Fruit fly (Drosophila melanogaster) whole organism, embryonic: ENCODE measurements around the gene Tctp.

Experiments
- Ada2b ChIP-seq: fragments of 200-800 bp; sonication (Bioruptor generic); IDR thresholded peaks from 2 replicates; pipeline ENCODE4 v1.3.6; 2022; ENCODE audit warnings: missing biosample characterization, missing genetic modification characterization
- Atf3 ChIP-seq: fragments of 200-800 bp; sonication (Bioruptor generic); optimal IDR thresholded peaks from 3 replicates; lab custom pipeline; 2016; ENCODE audit warnings: missing biosample characterization, missing genetic modification characterization
- B-H2 ChIP-seq: fragments of 200-800 bp; sonication (Bioruptor generic); optimal IDR thresholded peaks from 2 replicates; lab custom pipeline; 2018; ENCODE audit warnings: missing biosample characterization, mild to moderate bottlenecking, missing genetic modification characterization
- Bgb ChIP-seq: fragments of 200-800 bp; sonication (Bioruptor generic); IDR thresholded peaks from 2 replicates; pipeline ENCODE4 v1.3.6; 2022; ENCODE audit warnings: missing biosample characterization, missing genetic modification characterization; ENCODE audit not compliant: partially characterized antibody
- CG10267 ChIP-seq: fragments of 200-800 bp; sonication (Bioruptor generic); optimal IDR thresholded peaks from 2 replicates; lab custom pipeline; 2018; ENCODE audit warnings: missing biosample characterization, mild to moderate bottlenecking, missing genetic modification characterization, moderate library complexity
- CG10565 ChIP-seq: fragments of 200-800 bp; sonication (Bioruptor generic); optimal IDR thresholded peaks from 3 replicates; lab custom pipeline; 2016; ENCODE audit warnings: missing biosample characterization, mild to moderate bottlenecking, missing genetic modification characterization
- CG13123 ChIP-seq: fragments of 200-800 bp; sonication (Bioruptor generic); optimal IDR thresholded peaks from 2 replicates; lab custom pipeline; 2016; ENCODE audit warnings: missing biosample characterization, missing genetic modification characterization
- CG13287 ChIP-seq: fragments of 200-800 bp; sonication (Bioruptor generic); IDR thresholded peaks from 2 replicates; pipeline ENCODE4 v1.3.6; 2022; ENCODE audit warnings: missing biosample characterization, missing genetic modification characterization; ENCODE audit not compliant: partially characterized antibody
- CG14014 ChIP-seq: fragments of 200-800 bp; sonication (Bioruptor generic); IDR thresholded peaks from 2 replicates; pipeline ENCODE4 v1.3.6; 2022; ENCODE audit warnings: missing biosample characterization, missing genetic modification characterization
- CG15011 ChIP-seq: fragments of 200-800 bp; sonication (Bioruptor generic); optimal IDR thresholded peaks from 3 replicates; lab custom pipeline; 2018; ENCODE audit warnings: missing biosample characterization, mild to moderate bottlenecking, missing genetic modification characterization
- CG16813 ChIP-seq: fragments of 200-800 bp; sonication (Bioruptor generic); IDR thresholded peaks from 3 replicates; pipeline ENCODE4 v1.3.6; 2022; ENCODE audit warnings: missing biosample characterization, missing genetic modification characterization; ENCODE audit not compliant: partially characterized antibody
- CG17912 ChIP-seq: fragments of 200-800 bp; sonication (Bioruptor generic); optimal IDR thresholded peaks from 2 replicates; lab custom pipeline; 2018; ENCODE audit warnings: missing biosample characterization, mild to moderate bottlenecking, missing genetic modification characterization
- CG2120 ChIP-seq: fragments of 200-800 bp; sonication (Bioruptor generic); optimal IDR thresholded peaks from 3 replicates; lab custom pipeline; 2016; ENCODE audit warnings: missing biosample characterization, missing genetic modification characterization
- CG2199 ChIP-seq: fragments of 200-800 bp; sonication (Bioruptor generic); IDR thresholded peaks from 3 replicates; pipeline ENCODE4 v1.3.6; 2022; ENCODE audit warnings: missing biosample characterization, missing genetic modification characterization
- CG30431 ChIP-seq: fragments of 200-800 bp; sonication (Bioruptor generic); optimal IDR thresholded peaks from 2 replicates; lab custom pipeline; 2017; ENCODE audit warnings: missing biosample characterization, missing genetic modification characterization
- CG31441 ChIP-seq: fragments of 200-800 bp; sonication (Bioruptor generic); IDR thresholded peaks from 2 replicates; pipeline ENCODE4 v1.3.6; 2022; ENCODE audit warnings: missing biosample characterization, missing genetic modification characterization
- CG3163 ChIP-seq: fragments of 200-800 bp; sonication (Bioruptor generic); optimal IDR thresholded peaks from 3 replicates; lab custom pipeline; 2016; ENCODE audit warnings: missing biosample characterization, missing genetic modification characterization
- CG32532 ChIP-seq: fragments of 200-800 bp; sonication (Bioruptor generic); IDR thresholded peaks from 2 replicates; pipeline ENCODE4 v1.3.6; 2022; ENCODE audit warnings: missing biosample characterization, missing genetic modification characterization
- CG42726 ChIP-seq: fragments of 200-800 bp; sonication (Bioruptor generic); IDR thresholded peaks from 2 replicates; pipeline ENCODE4 v1.3.6; 2022; ENCODE audit warnings: missing biosample characterization, missing genetic modification characterization; ENCODE audit not compliant: partially characterized antibody
- CG6683 ChIP-seq: fragments of 200-800 bp; sonication (Bioruptor generic); optimal IDR thresholded peaks from 2 replicates; lab custom pipeline; 2017; ENCODE audit warnings: missing biosample characterization, mild to moderate bottlenecking, missing genetic modification characterization, missing genetic modification reagents
- CG8281 ChIP-seq: fragments of 200-800 bp; sonication (Bioruptor generic); optimal IDR thresholded peaks from 2 replicates; lab custom pipeline; 2018; ENCODE audit warnings: missing biosample characterization, mild to moderate bottlenecking, missing genetic modification characterization, moderate library complexity
- CG8478 ChIP-seq: fragments of >200 bp; optimal IDR thresholded peaks from 2 replicates; lab custom pipeline; 2018
- CG9609 ChIP-seq: fragments of 200-800 bp; sonication (Bioruptor generic); optimal IDR thresholded peaks from 3 replicates; lab custom pipeline; 2016; ENCODE audit warnings: missing biosample characterization, missing genetic modification characterization
- CTCF ChIP-seq: fragments of 200-800 bp; sonication (Bioruptor generic); optimal IDR thresholded peaks from 2 replicates; lab custom pipeline; 2017; ENCODE audit warnings: missing biosample characterization, mild to moderate bottlenecking, missing genetic modification characterization, moderate library complexity
- Dbx ChIP-seq: fragments of 200-800 bp; sonication (Bioruptor generic); IDR thresholded peaks from 3 replicates; pipeline ENCODE4 v1.3.6; 2022; ENCODE audit warnings: missing biosample characterization, missing genetic modification characterization
- Dll ChIP-seq: fragments of 200-800 bp; sonication (Bioruptor generic); IDR thresholded peaks from 4 replicates; pipeline ENCODE4 v1.3.6; 2022; ENCODE audit warnings: missing biosample characterization, missing genetic modification characterization; ENCODE audit not compliant: partially characterized antibody
- Gsc ChIP-seq: fragments of 200-800 bp; sonication (Bioruptor generic); IDR thresholded peaks from 2 replicates; pipeline ENCODE4 v1.3.6; 2022; ENCODE audit warnings: missing biosample characterization, missing genetic modification characterization
- Hsf ChIP-seq: fragments of 200-800 bp; sonication (Bioruptor generic); optimal IDR thresholded peaks from 3 replicates; lab custom pipeline; 2016; ENCODE audit warnings: missing biosample characterization, missing genetic modification characterization
- MESR4 ChIP-seq: fragments of 200-800 bp; sonication (Bioruptor generic); optimal IDR thresholded peaks from 2 replicates; lab custom pipeline; 2018; ENCODE audit warnings: missing biosample characterization, mild to moderate bottlenecking, missing genetic modification characterization, moderate library complexity
- Rfx ChIP-seq: fragments of 200-800 bp; sonication (Bioruptor generic); IDR thresholded peaks from 2 replicates; pipeline ENCODE4 v1.3.6; 2022; ENCODE audit warnings: missing biosample characterization, missing genetic modification characterization
- ash1 ChIP-seq: fragments of 200-800 bp; sonication (Bioruptor generic); optimal IDR thresholded peaks from 2 replicates; lab custom pipeline; 2018; ENCODE audit warnings: missing biosample characterization, mild to moderate bottlenecking, missing genetic modification characterization
- cg ChIP-seq: fragments of 200-800 bp; sonication (Bioruptor generic); optimal IDR thresholded peaks from 3 replicates; lab custom pipeline; 2019; ENCODE audit warnings: missing biosample characterization, mild to moderate bottlenecking, missing genetic modification characterization, moderate library complexity
- crc ChIP-seq: fragments of 200-800 bp; sonication (Bioruptor generic); optimal IDR thresholded peaks from 2 replicates; lab custom pipeline; 2016; ENCODE audit warnings: missing biosample characterization, missing genetic modification characterization
- croc ChIP-seq: fragments of 200-800 bp; sonication (Bioruptor generic); conservative IDR thresholded peaks from 3 replicates; pipeline ENCODE4 v1.3.6; 2022; ENCODE audit warnings: missing biosample characterization, missing genetic modification characterization
- da ChIP-seq: fragments of 200-800 bp; sonication (Bioruptor generic); optimal IDR thresholded peaks from 2 replicates; lab custom pipeline; 2016; ENCODE audit warnings: missing biosample characterization, missing genetic modification characterization
- dan ChIP-seq: fragments of 200-800 bp; sonication (Bioruptor generic); IDR thresholded peaks from 2 replicates; pipeline ENCODE4 v1.3.6; 2022; ENCODE audit warnings: missing biosample characterization, missing genetic modification characterization
- dmrt99B ChIP-seq: fragments of 200-800 bp; sonication (Bioruptor generic); optimal IDR thresholded peaks from 2 replicates; lab custom pipeline; 2018; ENCODE audit warnings: missing biosample characterization, mild to moderate bottlenecking, missing genetic modification characterization, moderate library complexity
- exex ChIP-seq: fragments of 200-800 bp; sonication (Bioruptor generic); optimal IDR thresholded peaks from 4 replicates; lab custom pipeline; 2018; ENCODE audit warnings: missing biosample characterization, mild to moderate bottlenecking, missing genetic modification characterization, moderate library complexity
- gfzf ChIP-seq: fragments of 200-800 bp; sonication (Bioruptor generic); optimal IDR thresholded peaks from 2 replicates; lab custom pipeline; 2016; ENCODE audit warnings: missing biosample characterization, mild to moderate bottlenecking, missing genetic modification characterization, moderate library complexity
- hbn ChIP-seq: fragments of 200-800 bp; sonication (Bioruptor generic); IDR thresholded peaks from 2 replicates; pipeline ENCODE4 v1.3.6; 2022; ENCODE audit warnings: missing biosample characterization, missing genetic modification characterization; ENCODE audit not compliant: partially characterized antibody
- insv ChIP-seq, 2 experiments: fragments of 200-800 bp; sonication (Bioruptor generic); optimal IDR thresholded peaks; 3 replicates each; lab custom pipeline; 2016 to 2018; ENCODE audit warnings: missing biosample characterization in 2 of 2, missing genetic modification characterization in 2 of 2
- ken ChIP-seq: fragments of 200-800 bp; sonication (Bioruptor generic); IDR thresholded peaks from 3 replicates; pipeline ENCODE4 v1.3.6; 2022; ENCODE audit warnings: missing biosample characterization, missing genetic modification characterization
- lab ChIP-seq: fragments of 200-800 bp; sonication (Bioruptor generic); optimal IDR thresholded peaks from 3 replicates; lab custom pipeline; 2017; ENCODE audit warnings: missing biosample characterization, missing genetic modification characterization, mild to moderate bottlenecking, moderate library complexity, missing genetic modification reagents
- nerfin-1 ChIP-seq: fragments of 200-800 bp; sonication (Bioruptor generic); optimal IDR thresholded peaks from 3 replicates; lab custom pipeline; 2019; ENCODE audit warnings: missing biosample characterization, mild to moderate bottlenecking, missing genetic modification characterization, moderate library complexity
- nerfin-2 ChIP-seq: fragments of 200-800 bp; sonication (Bioruptor generic); IDR thresholded peaks from 2 replicates; pipeline ENCODE4 v1.3.6; 2022; ENCODE audit warnings: missing biosample characterization, missing genetic modification characterization; ENCODE audit not compliant: partially characterized antibody
- sens ChIP-seq: fragments of 200-800 bp; sonication (Bioruptor generic); peaks from one replicate; lab custom pipeline; 2016; ENCODE audit warnings: missing biosample characterization, missing genetic modification characterization
- slou ChIP-seq: fragments of 200-800 bp; sonication (Bioruptor generic); optimal IDR thresholded peaks from 3 replicates; lab custom pipeline; 2016; ENCODE audit warnings: missing biosample characterization, missing genetic modification characterization
- sob ChIP-seq: fragments of 200-800 bp; sonication (Bioruptor generic); IDR thresholded peaks from 2 replicates; pipeline ENCODE4 v1.3.6; 2022; ENCODE audit warnings: missing biosample characterization, missing genetic modification characterization
- trh ChIP-seq: fragments of 200-800 bp; sonication (Bioruptor generic); optimal IDR thresholded peaks from 2 replicates; lab custom pipeline; 2016; ENCODE audit warnings: missing biosample characterization, missing genetic modification characterization
- yki ChIP-seq: fragments of >200 bp; optimal IDR thresholded peaks from 3 replicates; lab custom pipeline; 2018
- zfh2 ChIP-seq: fragments of 200-800 bp; sonication (Bioruptor generic); optimal IDR thresholded peaks from 2 replicates; lab custom pipeline; 2016; ENCODE audit warnings: missing biosample characterization, missing genetic modification characterization

Gene Tctp

dm6 chr3R:11172460-11173168 lies 37.4 kb upstream of the Tctp start, which contains the start of gene Ugt35A1 (continued):
- TF ChIP-seq CG32532 (GFP tag; lab: Robert Waterston, UW) (peak; percentile 7; the same call in 1 of the 2 replicates), da (GFP tag; lab: Kevin White, UChicago) (no peak), nerfin-1 (tag; lab: Kevin White, UChicago) (no peak), Ada2b (GFP tag; lab: Robert Waterston, UW) (no peak), zfh2 (GFP tag; lab: Kevin White, UChicago) (no peak), hbn (GFP tag; lab: Robert Waterston, UW) (no peak), MESR4 (GFP tag; lab: Kevin White, UChicago) (no peak), CG13123 (GFP tag; lab: Kevin White, UChicago) (no peak), dmrt99B (no peak), Hsf (no peak), Bgb (GFP tag; lab: Robert Waterston, UW) (0 out of 2 replicates have a peak, but pooled peaks have one; percentile 12), B-H2 (GFP tag; lab: Kevin White, UChicago) (no peak), Dbx (no peak), CG2199 (GFP tag; lab: Robert Waterston, UW) (no peak), CG10565 (GFP tag; lab: Kevin White, UChicago) (no peak), gfzf (GFP tag; lab: Kevin White, UChicago) (no peak), slou (GFP tag; lab: Kevin White, UChicago) (no peak), ash1 (GFP tag; lab: Kevin White, UChicago) (no peak), trh (GFP tag; lab: Kevin White, UChicago) (no peak), nerfin-2 (no peak), insv (GFP tag; optimal IDR thresholded peaks at IDR 0.05; lab: Kevin White, UChicago) (no peak), CG10267 (no peak), sob (GFP tag; lab: Robert Waterston, UW) (no peak), CG16813 (GFP tag; lab: Robert Waterston, UW) (no peak), CG17912 (GFP tag; lab: Kevin White, UChicago) (no peak), CG30431 (no peak), CG2120 (GFP tag; lab: Kevin White, UChicago) (no peak), yki (lab: Kevin White, UChicago) (no peak), Dll (GFP tag; lab: Robert Waterston, UW) (no peak), CG13287 (GFP tag; lab: Robert Waterston, UW) (peak; percentile 23; the same call in 1 of the 2 replicates), CG6683 (GFP tag; lab: Kevin White, UChicago) (no peak), ken (GFP tag; lab: Robert Waterston, UW) (no peak), CTCF (no peak), CG3163 (peak; percentile 77), Rfx (GFP tag; lab: Robert Waterston, UW) (0 out of 2 replicates have a peak, but pooled peaks have one; percentile 7), CG42726 (GFP tag; lab: Robert Waterston, UW) (no peak), CG31441 (GFP tag; lab: Robert Waterston, UW) (no peak), cg (GFP tag; lab: Kevin White, UChicago) (no peak), CG8478 (no peak), sens (peak; percentile 13), dan (GFP tag; lab: Robert Waterston, UW) (no peak), CG14014 (GFP tag; lab: Robert Waterston, UW) (no peak), crc (GFP tag; lab: Kevin White, UChicago) (no peak), CG9609 (GFP tag; lab: Kevin White, UChicago) (no peak), CG8281 (tag; lab: Kevin White, UChicago) (no peak), CG15011 (GFP tag; lab: Kevin White, UChicago) (no peak), Gsc (GFP tag; lab: Robert Waterston, UW) (no peak), lab (GFP tag; lab: Kevin White, UChicago) (peak; percentile 51), exex (peak; percentile 91), croc (GFP tag; lab: Robert Waterston, UW) (no peak), Atf3 (no peak)
